1 fruit fly cellular context compared by ENCODE assay signal in genomic region chr3L:14612945-14613791, dm6.
TF ChIP-seq lines count a peak whose summit lies in the region.

No protein-coding gene starts in this region.

TF ChIP-seq in whole organism, embryonic, 481 proteins besides CTCF, POLR2A, EP300 and RAD21 (continued from another document and continues in another):
- TF ChIP-seq dysf (GFP tag; IDR thresholded peaks at IDR 0.05; lab: Robert Waterston, UW) (0 out of 3 replicates have a peak, but pooled peaks have one; percentile 15), CG33213 (GFP tag; optimal IDR thresholded peaks at IDR 0.05; lab: Kevin White, UChicago) (no peak), CG3281 (GFP tag; optimal IDR thresholded peaks at IDR 0.05; lab: Kevin White, UChicago) (peak; percentile 29), HLH54F (GFP tag; optimal IDR thresholded peaks at IDR 0.05; lab: Kevin White, UChicago) (no peak), bab2 (GFP tag; optimal IDR thresholded peaks at IDR 0.05; lab: Kevin White, UChicago) (no peak), sisA (GFP tag; IDR thresholded peaks at IDR 0.05; lab: Robert Waterston, UW) (0 out of 2 replicates have a peak, but pooled peaks have one; percentile 7), CG9727 (GFP tag; optimal IDR thresholded peaks at IDR 0.05; lab: Kevin White, UChicago) (peak; percentile 65), toy (GFP tag; IDR thresholded peaks at IDR 0.05; lab: Robert Waterston, UW) (no peak), CG12104 (GFP tag; optimal IDR thresholded peaks at IDR 0.05; lab: Kevin White, UChicago) (no peak), CG8089 (GFP tag; optimal IDR thresholded peaks at IDR 0.05; lab: Kevin White, UChicago) (no peak), CG4617 (GFP tag; optimal IDR thresholded peaks at IDR 0.05; lab: Kevin White, UChicago; ENCODE audit: borderline replicate concordance) (no peak), Optix (GFP tag; IDR thresholded peaks at IDR 0.05; lab: Robert Waterston, UW) (no peak), Kr (GFP tag; optimal IDR thresholded peaks at IDR 0.05; lab: Kevin White, UChicago) (no peak), otp (GFP tag; IDR thresholded peaks at IDR 0.05; lab: Robert Waterston, UW) (no peak), Six4 (GFP tag; optimal IDR thresholded peaks at IDR 0.05; lab: Kevin White, UChicago) (no peak), CG5953 (GFP tag; IDR thresholded peaks at IDR 0.05; lab: Robert Waterston, UW) (no peak), E2f1 (GFP tag; IDR thresholded peaks at IDR 0.05; lab: Robert Waterston, UW) (no peak), peb (GFP tag; IDR thresholded peaks at IDR 0.05; lab: Robert Waterston, UW) (0 out of 2 replicates have a peak, but pooled peaks have one; percentile 27), crp (GFP tag; optimal IDR thresholded peaks at IDR 0.05; lab: Kevin White, UChicago) (peak in 1 of 2 experiments; percentile 64), Deaf1 (tag; optimal IDR thresholded peaks at IDR 0.05; lab: Kevin White, UChicago) (peak; percentile 69), trh (GFP tag; optimal IDR thresholded peaks at IDR 0.05; lab: Kevin White, UChicago) (no peak), CG8388 (GFP tag; optimal IDR thresholded peaks at IDR 0.05; lab: Kevin White, UChicago) (peak; percentile 58), CG10267 (tag; optimal IDR thresholded peaks at IDR 0.05; lab: Kevin White, UChicago) (peak; percentile 72), zen (tag; optimal IDR thresholded peaks at IDR 0.05; lab: Kevin White, UChicago) (peak; percentile 34), CG17359 (tag; optimal IDR thresholded peaks at IDR 0.05; lab: Kevin White, UChicago) (no peak), salm (tag; optimal IDR thresholded peaks at IDR 0.05; lab: Kevin White, UChicago) (no peak), chif (GFP tag; optimal IDR thresholded peaks at IDR 0.05; lab: Kevin White, UChicago) (peak; percentile 25 to 60), lmd (GFP tag; IDR thresholded peaks at IDR 0.05; lab: Robert Waterston, UW) (peak; percentile 44), CG16863 (GFP tag; optimal IDR thresholded peaks at IDR 0.05; lab: Kevin White, UChicago) (no peak), knrl (GFP tag; IDR thresholded peaks at IDR 0.05; lab: Robert Waterston, UW; ENCODE audit: partially characterized antibody) (no peak), NC2α (GFP tag; optimal IDR thresholded peaks at IDR 0.05; lab: Kevin White, UChicago) (no peak), Doc3 (GFP tag; IDR thresholded peaks at IDR 0.05; lab: Robert Waterston, UW; ENCODE audit: partially characterized antibody) (no peak), CG32772 (GFP tag; IDR thresholded peaks at IDR 0.05; lab: Robert Waterston, UW) (no peak), CG10431 (GFP tag; optimal IDR thresholded peaks at IDR 0.05; lab: Kevin White, UChicago) (no peak), fd96Cb (tag; optimal IDR thresholded peaks at IDR 0.05; lab: Kevin White, UChicago) (peak; percentile 52), zf30C (GFP tag; optimal IDR thresholded peaks at IDR 0.05; lab: Kevin White, UChicago) (no peak), CG34422 (GFP tag; IDR thresholded peaks at IDR 0.05; lab: Robert Waterston, UW) (no peak), yki (optimal IDR thresholded peaks at IDR 0.05; lab: Kevin White, UChicago) (no peak), Spps (tag; optimal IDR thresholded peaks at IDR 0.05; lab: Kevin White, UChicago) (peak; percentile 53), D (optimal IDR thresholded peaks at IDR 0.05; lab: Kevin White, UChicago) (no peak), D (GFP tag; optimal IDR thresholded peaks at IDR 0.05; lab: Kevin White, UChicago) (peak; percentile 46), Dll (GFP tag; IDR thresholded peaks at IDR 0.05; lab: Robert Waterston, UW; ENCODE audit: partially characterized antibody) (no peak), D19A (tag; optimal IDR thresholded peaks at IDR 0.05; lab: Kevin White, UChicago) (peak; percentile 64), zfh1 (GFP tag; IDR thresholded peaks at IDR 0.05; lab: Robert Waterston, UW) (peak; percentile 19; the same call in 1 of the 3 replicates), Jarid2 (GFP tag; optimal IDR thresholded peaks at IDR 0.05; lab: Kevin White, UChicago) (no peak), Med (GFP tag; lab: Kevin White, UChicago) (peak; percentile 61), Xbp1 (GFP tag; optimal IDR thresholded peaks at IDR 0.05; lab: Kevin White, UChicago) (peak; percentile 32), CG9876 (GFP tag; optimal IDR thresholded peaks at IDR 0.05; lab: Kevin White, UChicago) (no peak), CG18764 (GFP tag; optimal IDR thresholded peaks at IDR 0.05; lab: Kevin White, UChicago) (no peak), ERR (GFP tag; optimal IDR thresholded peaks at IDR 0.05; lab: Kevin White, UChicago) (no peak), CG1603 (tag; optimal IDR thresholded peaks at IDR 0.05; lab: Kevin White, UChicago) (peak; percentile 33), CG7745 (tag; optimal IDR thresholded peaks at IDR 0.05; lab: Kevin White, UChicago) (no peak), luna (GFP tag; optimal IDR thresholded peaks at IDR 0.05; lab: Kevin White, UChicago) (no peak), Oaz (GFP tag; IDR thresholded peaks at IDR 0.05; lab: Robert Waterston, UW) (no peak), nerfin-1 (tag; optimal IDR thresholded peaks at IDR 0.05; lab: Kevin White, UChicago) (no peak), grau (tag; optimal IDR thresholded peaks at IDR 0.05; lab: Kevin White, UChicago) (peak; percentile 56), pum (GFP tag; optimal IDR thresholded peaks at IDR 0.05; lab: Kevin White, UChicago) (peak; percentile 1), sens (GFP tag; lab: Kevin White, UChicago) (peak; percentile 90), CG3838 (GFP tag; optimal IDR thresholded peaks at IDR 0.05; lab: Kevin White, UChicago) (no peak), E2f2 (GFP tag; IDR thresholded peaks at IDR 0.05; lab: Robert Waterston, UW) (no peak), z (GFP tag; IDR thresholded peaks at IDR 0.05; lab: Robert Waterston, UW) (no peak), Atf6 (GFP tag; IDR thresholded peaks at IDR 0.05; lab: Robert Waterston, UW) (peak; percentile 8; the same call in 1 of the 2 replicates), nerfin-2 (GFP tag; IDR thresholded peaks at IDR 0.05; lab: Robert Waterston, UW; ENCODE audit: partially characterized antibody) (no peak), chinmo (GFP tag; IDR thresholded peaks at IDR 0.05; lab: Robert Waterston, UW; ENCODE audit: partially characterized antibody) (peak; percentile 86; the same call in 3 of the 4 replicates), NFAT (GFP tag; IDR thresholded peaks at IDR 0.05; lab: Robert Waterston, UW) (no peak), bsh (GFP tag; optimal IDR thresholded peaks at IDR 0.05; lab: Kevin White, UChicago) (peak; percentile 55 to 66), CG15011 (GFP tag; optimal IDR thresholded peaks at IDR 0.05; lab: Kevin White, UChicago) (peak; percentile 49), Dfd (GFP tag; optimal IDR thresholded peaks at IDR 0.05; lab: Kevin White, UChicago) (no peak), CG3407 (GFP tag; optimal IDR thresholded peaks at IDR 0.05; lab: Kevin White, UChicago) (peak; percentile 48), Lim3 (GFP tag; IDR thresholded peaks at IDR 0.05; lab: Robert Waterston, UW) (no peak), wek (GFP tag; optimal IDR thresholded peaks at IDR 0.05; lab: Kevin White, UChicago) (no peak), CG12659 (GFP tag; optimal IDR thresholded peaks at IDR 0.05; lab: Kevin White, UChicago) (peak; percentile 24), CG17912 (GFP tag; optimal IDR thresholded peaks at IDR 0.05; lab: Kevin White, UChicago) (no peak), Ptx1 (GFP tag; IDR thresholded peaks at IDR 0.05; lab: Robert Waterston, UW) (0 out of 2 replicates have a peak, but pooled peaks have one; percentile 33), dmrt11E (tag; optimal IDR thresholded peaks at IDR 0.05; lab: Kevin White, UChicago) (peak; percentile 92), trem (tag; optimal IDR thresholded peaks at IDR 0.05; lab: Kevin White, UChicago) (peak; percentile 24), CG1233 (GFP tag; optimal IDR thresholded peaks at IDR 0.05; lab: Kevin White, UChicago) (no peak), cwo (GFP tag; optimal IDR thresholded peaks at IDR 0.05; lab: Kevin White, UChicago) (peak; percentile 26), CG8281 (tag; optimal IDR thresholded peaks at IDR 0.05; lab: Kevin White, UChicago) (no peak), CG7271 (tag; optimal IDR thresholded peaks at IDR 0.05; lab: Kevin White, UChicago) (no peak), gem (tag; optimal IDR thresholded peaks at IDR 0.05; lab: Kevin White, UChicago) (peak; percentile 77), sd (tag; optimal IDR thresholded peaks at IDR 0.05; lab: Kevin White, UChicago) (no peak), Elba2 (GFP tag; optimal IDR thresholded peaks at IDR 0.05; lab: Kevin White, UChicago) (no peak), fd3F (GFP tag; optimal IDR thresholded peaks at IDR 0.05; lab: Kevin White, UChicago) (no peak), Eip74EF (GFP tag; optimal IDR thresholded peaks at IDR 0.05; lab: Kevin White, UChicago) (no peak), CG14667 (GFP tag; IDR thresholded peaks at IDR 0.05; lab: Robert Waterston, UW) (no peak), slp2 (GFP tag; optimal IDR thresholded peaks at IDR 0.05; lab: Kevin White, UChicago) (no peak), sqz (GFP tag; optimal IDR thresholded peaks at IDR 0.05; lab: Kevin White, UChicago) (peak; percentile 0), ewg (GFP tag; optimal IDR thresholded peaks at IDR 0.05; lab: Kevin White, UChicago) (peak; percentile 5), CG4854 (GFP tag; optimal IDR thresholded peaks at IDR 0.05; lab: Kevin White, UChicago) (no peak), fd64A (GFP tag; optimal IDR thresholded peaks at IDR 0.05; lab: Kevin White, UChicago) (no peak), CG8765 (GFP tag; IDR thresholded peaks at IDR 0.05; lab: Robert Waterston, UW) (no peak), bbx (GFP tag; IDR thresholded peaks at IDR 0.05; lab: Robert Waterston, UW; ENCODE audit: partially characterized antibody) (no peak), br (optimal IDR thresholded peaks at IDR 0.05; lab: Kevin White, UChicago) (no peak), CG3847 (GFP tag; IDR thresholded peaks at IDR 0.05; lab: Robert Waterston, UW) (peak; percentile 24; the same call in 1 of the 2 replicates), Sry-β (GFP tag; optimal IDR thresholded peaks at IDR 0.05; lab: Kevin White, UChicago) (no peak), HHEX (GFP tag; optimal IDR thresholded peaks at IDR 0.05; lab: Kevin White, UChicago) (peak; percentile 14), amos (GFP tag; IDR thresholded peaks at IDR 0.05; lab: Robert Waterston, UW; ENCODE audit: partially characterized antibody) (no peak), tx (GFP tag; optimal IDR thresholded peaks at IDR 0.05; lab: Kevin White, UChicago) (no peak), CG18599 (GFP tag; optimal IDR thresholded peaks at IDR 0.05; lab: Kevin White, UChicago) (peak; percentile 36), zen2 (GFP tag; IDR thresholded peaks at IDR 0.05; lab: Robert Waterston, UW; ENCODE audit: partially characterized antibody) (no peak), PHDP (tag; optimal IDR thresholded peaks at IDR 0.05; lab: Kevin White, UChicago) (peak; percentile 8), CG11696 (GFP tag; IDR thresholded peaks at IDR 0.05; lab: Robert Waterston, UW) (no peak), oc (tag; optimal IDR thresholded peaks at IDR 0.05; lab: Kevin White, UChicago) (no peak), wor (GFP tag; IDR thresholded peaks at IDR 0.05; lab: Robert Waterston, UW) (0 out of 2 replicates have a peak, but pooled peaks have one; percentile 12), esg (GFP tag; conservative IDR thresholded peaks at IDR 0.05; lab: Robert Waterston, UW) (0 out of 2 replicates have a peak, but pooled peaks have one; percentile 21), nmo (GFP tag; optimal IDR thresholded peaks at IDR 0.05; lab: Kevin White, UChicago) (peak; percentile 56), CG8478 (optimal IDR thresholded peaks at IDR 0.05; lab: Kevin White, UChicago) (no peak), Gug (GFP tag; IDR thresholded peaks at IDR 0.05; lab: Robert Waterston, UW) (no peak), D19B (GFP tag; optimal IDR thresholded peaks at IDR 0.05; lab: Kevin White, UChicago) (peak; percentile 86), NfI (GFP tag; optimal IDR thresholded peaks at IDR 0.05; lab: Kevin White, UChicago) (no peak), nom (GFP tag; optimal IDR thresholded peaks at IDR 0.05; lab: Kevin White, UChicago) (no peak), mam (GFP tag; optimal IDR thresholded peaks at IDR 0.05; lab: Kevin White, UChicago) (peak; percentile 26), Sry-δ (GFP tag; optimal IDR thresholded peaks at IDR 0.05; lab: Kevin White, UChicago) (no peak), CG8944 (GFP tag; optimal IDR thresholded peaks at IDR 0.05; lab: Kevin White, UChicago) (peak; percentile 30), CG12071 (GFP tag; optimal IDR thresholded peaks at IDR 0.05; lab: Kevin White, UChicago) (no peak), CG15601 (tag; optimal IDR thresholded peaks at IDR 0.05; lab: Kevin White, UChicago) (peak; percentile 56), CG12299 (tag; optimal IDR thresholded peaks at IDR 0.05; lab: Kevin White, UChicago) (no peak), CG2712 (tag; optimal IDR thresholded peaks at IDR 0.05; lab: Kevin White, UChicago) (peak; percentile 85), CG2889 (GFP tag; IDR thresholded peaks at IDR 0.05; lab: Robert Waterston, UW) (no peak), Vsx1 (GFP tag; optimal IDR thresholded peaks at IDR 0.05; lab: Kevin White, UChicago) (no peak), pnt (GFP tag; optimal IDR thresholded peaks at IDR 0.05; lab: Kevin White, UChicago) (no peak), run (tag; optimal IDR thresholded peaks at IDR 0.05; lab: Kevin White, UChicago) (no peak), schlank (tag; optimal IDR thresholded peaks at IDR 0.05; lab: Kevin White, UChicago) (no peak), vfl (GFP tag; optimal IDR thresholded peaks at IDR 0.05; lab: Kevin White, UChicago) (no peak), BEAF-32 (GFP tag; optimal IDR thresholded peaks at IDR 0.05; lab: Kevin White, UChicago) (no peak), gsb (GFP tag; IDR thresholded peaks at IDR 0.05; lab: Robert Waterston, UW) (no peak), CG4820 (GFP tag; optimal IDR thresholded peaks at IDR 0.05; lab: Kevin White, UChicago) (peak; percentile 24), Dek (tag; optimal IDR thresholded peaks at IDR 0.05; lab: Kevin White, UChicago) (peak; percentile 3), CG4404 (GFP tag; IDR thresholded peaks at IDR 0.05; lab: Robert Waterston, UW) (no peak), Mes4 (GFP tag; optimal IDR thresholded peaks at IDR 0.05; lab: Kevin White, UChicago) (peak; percentile 28), CG14965 (GFP tag; optimal IDR thresholded peaks at IDR 0.05; lab: Kevin White, UChicago; ENCODE audit: borderline replicate concordance) (no peak), sens-2 (GFP tag; IDR thresholded peaks at IDR 0.05; lab: Robert Waterston, UW) (no peak), Blimp-1 (GFP tag; optimal IDR thresholded peaks at IDR 0.05; lab: Kevin White, UChicago) (peak; percentile 75), dpn (GFP tag; optimal IDR thresholded peaks at IDR 0.05; lab: Kevin White, UChicago) (peak; percentile 29 to 35)
